Worm (Caenorhabditis elegans) whole organism, L3 larva: ENCODE results near the gene hpo-33.

Source experiments
- R02D3.7 ChIP-seq: fragments of 150-350 bp; optimal IDR thresholded peaks from 2 replicates; lab custom pipeline; 2014; ENCODE audit warnings: missing biosample characterization, missing genetic modification characterization
- ZK546.5 ChIP-seq: sonication (generic microtip); optimal IDR thresholded peaks from 2 replicates; lab custom pipeline; 2017; ENCODE audit warnings: missing biosample characterization, missing genetic modification characterization
- aly-2 ChIP-seq: fragments of 150-350 bp; optimal IDR thresholded peaks from 2 replicates; lab custom pipeline; 2014; ENCODE audit warnings: missing biosample characterization, missing genetic modification characterization
- ama-1 ChIP-seq: fragments of 150-350 bp; optimal IDR thresholded peaks from 2 replicates; lab custom pipeline; 2018
- ceh-28 ChIP-seq: fragments of 150-350 bp; optimal IDR thresholded peaks from 2 replicates; lab custom pipeline; 2014; ENCODE audit warnings: missing biosample characterization, missing genetic modification reagents, missing genetic modification characterization
- ceh-82 ChIP-seq: fragments of 150-350 bp; optimal IDR thresholded peaks from 2 replicates; lab custom pipeline; 2014; ENCODE audit warnings: missing biosample characterization, missing genetic modification characterization
- daf-12 ChIP-seq: fragments of 150-350 bp; optimal IDR thresholded peaks from 2 replicates; lab custom pipeline; 2014; ENCODE audit warnings: missing biosample characterization, missing genetic modification reagents, missing genetic modification characterization
- egl-27 ChIP-seq: sonication (generic microtip); optimal IDR thresholded peaks from 4 replicates; lab custom pipeline; 2017; ENCODE audit warnings: missing biosample characterization, missing genetic modification reagents, missing genetic modification characterization
- egl-5 ChIP-seq: fragments of 150-350 bp; optimal IDR thresholded peaks from 2 replicates; lab custom pipeline; 2017; ENCODE audit warnings: missing biosample characterization, missing genetic modification reagents, missing genetic modification characterization, inconsistent platforms
- elt-1 ChIP-seq: fragments of 150-350 bp; optimal IDR thresholded peaks from 2 replicates; lab custom pipeline; 2014; ENCODE audit warnings: missing biosample characterization, missing genetic modification characterization
- eor-1 ChIP-seq, 2 experiments: fragments of 150-350 bp; optimal IDR thresholded peaks; 2 replicates each; lab custom pipeline; 2014 to 2018; ENCODE audit warnings: missing biosample characterization in 2 of 2, missing genetic modification characterization in 2 of 2
- fkh-2 ChIP-seq: fragments of 150-350 bp; optimal IDR thresholded peaks from 2 replicates; lab custom pipeline; 2014; ENCODE audit warnings: missing biosample characterization, missing genetic modification reagents, missing genetic modification characterization
- fos-1 ChIP-seq: fragments of 150-350 bp; optimal IDR thresholded peaks from 2 replicates; lab custom pipeline; 2014; ENCODE audit warnings: missing biosample characterization, missing genetic modification characterization
- jun-1 ChIP-seq: fragments of 150-350 bp; optimal IDR thresholded peaks from 2 replicates; lab custom pipeline; 2014; ENCODE audit warnings: missing biosample characterization, missing genetic modification reagents, missing genetic modification characterization
- lin-15B ChIP-seq: fragments of 150-350 bp; optimal IDR thresholded peaks from 2 replicates; lab custom pipeline; 2014; ENCODE audit warnings: missing biosample characterization, missing genetic modification characterization
- lin-39 ChIP-seq: fragments of 150-350 bp; optimal IDR thresholded peaks from 2 replicates; lab custom pipeline; 2018; ENCODE audit warnings: missing biosample characterization, missing genetic modification reagents, missing genetic modification characterization
- lsy-12 ChIP-seq: sonication (generic microtip); optimal IDR thresholded peaks from 2 replicates; lab custom pipeline; 2016; ENCODE audit warnings: mild to moderate bottlenecking, missing genetic modification characterization, missing compliant biosample characterization
- mdl-1 ChIP-seq: fragments of 150-350 bp; optimal IDR thresholded peaks from 2 replicates; lab custom pipeline; 2014; ENCODE audit warnings: missing biosample characterization, missing genetic modification characterization
- mml-1 ChIP-seq: fragments of 150-350 bp; sonication (generic microtip); optimal IDR thresholded peaks from 3 replicates; lab custom pipeline; 2014; ENCODE audit warnings: missing biosample characterization, missing genetic modification characterization
- nhr-11 ChIP-seq: fragments of 150-350 bp; optimal IDR thresholded peaks from 2 replicates; lab custom pipeline; 2014; ENCODE audit warnings: missing biosample characterization, missing genetic modification characterization
- nhr-23 ChIP-seq: fragments of 150-350 bp; optimal IDR thresholded peaks from 2 replicates; lab custom pipeline; 2014; ENCODE audit warnings: missing biosample characterization, missing genetic modification reagents, missing genetic modification characterization
- nhr-237 ChIP-seq: fragments of 150-350 bp; optimal IDR thresholded peaks from 2 replicates; lab custom pipeline; 2014; ENCODE audit warnings: missing biosample characterization, missing genetic modification characterization
- nhr-25 ChIP-seq: sonication (generic microtip); optimal IDR thresholded peaks from 2 replicates; lab custom pipeline; 2017; ENCODE audit warnings: missing biosample characterization, missing genetic modification characterization
- nhr-28 ChIP-seq: fragments of 150-350 bp; optimal IDR thresholded peaks from 2 replicates; lab custom pipeline; 2014; ENCODE audit warnings: missing biosample characterization, missing genetic modification characterization
- nhr-77 ChIP-seq: fragments of 150-350 bp; optimal IDR thresholded peaks from 2 replicates; lab custom pipeline; 2014; ENCODE audit warnings: missing biosample characterization, missing genetic modification characterization
- pha-4 ChIP-seq: fragments of 150-350 bp; optimal IDR thresholded peaks from 2 replicates; lab custom pipeline; 2014; ENCODE audit warnings: missing biosample characterization, missing genetic modification reagents, missing genetic modification characterization
- pqm-1 ChIP-seq: fragments of 150-350 bp; optimal IDR thresholded peaks from 2 replicates; lab custom pipeline; 2017; ENCODE audit warnings: missing biosample characterization, missing genetic modification characterization, inconsistent platforms
- snpc-4 ChIP-seq: fragments of 150-350 bp; optimal IDR thresholded peaks from 2 replicates; lab custom pipeline; 2014; ENCODE audit warnings: missing biosample characterization, missing genetic modification characterization
- tbx-2 ChIP-seq: sonication (generic microtip); optimal IDR thresholded peaks from 2 replicates; lab custom pipeline; 2016; ENCODE audit warnings: mild to moderate bottlenecking, missing genetic modification characterization, missing compliant biosample characterization
- unc-39 ChIP-seq: sonication (generic microtip); optimal IDR thresholded peaks from 4 replicates; lab custom pipeline; 2017; ENCODE audit warnings: missing biosample characterization, missing genetic modification characterization
- unc-62 ChIP-seq: fragments of 150-350 bp; sonication (generic microtip); optimal IDR thresholded peaks from 4 replicates; lab custom pipeline; 2014; ENCODE audit warnings: missing biosample characterization, missing genetic modification reagents, missing genetic modification characterization
- ztf-11 ChIP-seq: fragments of 150-350 bp; optimal IDR thresholded peaks from 2 replicates; lab custom pipeline; 2014; ENCODE audit warnings: missing biosample characterization, missing genetic modification characterization

The hpo-33 gene

ce11 chrV:17066634-17067033 is 24.3 kb downstream of the hpo-33 start:
- TF ChIP-seq ceh-28 (tag; lab: Kevin White, UChicago) (no peak), mml-1 (tag; lab: Kevin White, UChicago) (no peak), nhr-237 (tag; lab: Kevin White, UChicago) (no peak), eor-1 (tag; optimal IDR thresholded peaks at IDR 0.05; lab: Kevin White, UChicago) (no peak), tbx-2 (no peak), R02D3.7 (tag; lab: Kevin White, UChicago) (no peak), elt-1 (no peak)

ce11 chrV:17068839-17069238 is 26.5 kb downstream of the hpo-33 start, which contains the start of gene T05E12.8:
TSS of gene T05E12.8 (plus strand) at chrV:17069139.
- TF ChIP-seq egl-5 (tag; lab: Kevin White, UChicago) = no peak

ce11 chrV:17071578-17071977 is 29.2 kb downstream of the hpo-33 start, which contains the start of gene srbc-14:
TSS of gene srbc-14 (minus strand) at chrV:17071678.
- TF ChIP-seq pqm-1 (tag; lab: Kevin White, UChicago) (no peak), tbx-2 (no peak), ZK546.5 (tag; lab: Kevin White, UChicago) (no peak), elt-1 (no peak), fkh-2 (tag; lab: Kevin White, UChicago) (no peak), lsy-12 (no peak), nhr-23 (no peak)
- TF ChIP-seq, all 47 proteins: peak for 0

ce11 chrV:17075900-17076299 is 33.5 kb downstream of the hpo-33 start, which contains the start of gene str-125:
TSS of gene str-125 (minus strand) at chrV:17076000.
- TF ChIP-seq lsy-12 = no peak
- no peak for TF ChIP-seq elt-1
- TF ChIP-seq lin-15B (tag; lab: Kevin White, UChicago) = no peak
- no peak for TF ChIP-seq nhr-28 (tag; lab: Kevin White, UChicago)
- TF ChIP-seq nhr-77 (tag; lab: Kevin White, UChicago) = no peak
- TF ChIP-seq fos-1 = no peak
- TF ChIP-seq pha-4 (tag; lab: Kevin White, UChicago) = no peak
- TF ChIP-seq lin-39 (tag; lab: Kevin White, UChicago) = no peak
- TF ChIP-seq ceh-28 (tag; lab: Kevin White, UChicago) = no peak
- no peak for TF ChIP-seq jun-1

- no peak for TF ChIP-seq tbx-2
- TF ChIP-seq pqm-1 (tag; lab: Kevin White, UChicago) = no peak
- no peak for TF ChIP-seq snpc-4 (tag; lab: Kevin White, UChicago)
- no peak for TF ChIP-seq daf-12 (tag; lab: Kevin White, UChicago)
- no peak for TF ChIP-seq egl-27 (tag; lab: Kevin White, UChicago)
- TF ChIP-seq aly-2 (tag; lab: Kevin White, UChicago) = no peak
- TF ChIP-seq unc-62 (GFP tag; lab: Kevin White, UChicago) = no peak
- TF ChIP-seq ama-1 (lab: Kevin White, UChicago) = no peak
- no peak for TF ChIP-seq R02D3.7 (tag; lab: Kevin White, UChicago)
- TF ChIP-seq mdl-1 (tag; lab: Kevin White, UChicago) = no peak
- no peak for TF ChIP-seq ztf-11 (tag; lab: Kevin White, UChicago)
- no peak for TF ChIP-seq pha-4 (tag; lab: Kevin White, UChicago)
- no peak for TF ChIP-seq ZK546.5 (tag; lab: Kevin White, UChicago)
- TF ChIP-seq unc-39 (tag; lab: Kevin White, UChicago) = no peak
- no peak for TF ChIP-seq ceh-82 (tag; lab: Kevin White, UChicago)
- no peak for TF ChIP-seq nhr-25 (tag; lab: Kevin White, UChicago)
Observed at ce11 chrV:17077889-17078288, 35.5 kb downstream of the hpo-33 start, which contains the start of gene T05E12.3. TSS of gene T05E12.3 (minus strand) at chrV:17077989.

- no peak for TF ChIP-seq tbx-2
- TF ChIP-seq ceh-28 (tag; lab: Kevin White, UChicago) = no peak
- no peak for TF ChIP-seq jun-1
- TF ChIP-seq nhr-77 (tag; lab: Kevin White, UChicago) = no peak
- TF ChIP-seq aly-2 (tag; lab: Kevin White, UChicago) = no peak
- TF ChIP-seq pha-4 (tag; lab: Kevin White, UChicago) = no peak
- TF ChIP-seq mdl-1 (tag; lab: Kevin White, UChicago) = no peak
- TF ChIP-seq ztf-11 (tag; lab: Kevin White, UChicago) = no peak
- no peak for TF ChIP-seq lin-15B (tag; lab: Kevin White, UChicago)
- no peak for TF ChIP-seq nhr-23
- TF ChIP-seq eor-1 (tag; optimal IDR thresholded peaks at IDR 0.05; lab: Kevin White, UChicago) = no peak
- no peak for TF ChIP-seq nhr-11
Observed at ce11 chrV:17079795-17080194, 37.4 kb downstream of the hpo-33 start, which contains the start of gene srw-20. TSS of gene srw-20 (minus strand) at chrV:17079895.
